Fruit fly (Drosophila melanogaster): ENCODE measurements around the gene CG42371.
A peak's percentile ranks its signal among the peaks of the same experiment; 100 is the strongest.

Gene CG42371

DNA sequence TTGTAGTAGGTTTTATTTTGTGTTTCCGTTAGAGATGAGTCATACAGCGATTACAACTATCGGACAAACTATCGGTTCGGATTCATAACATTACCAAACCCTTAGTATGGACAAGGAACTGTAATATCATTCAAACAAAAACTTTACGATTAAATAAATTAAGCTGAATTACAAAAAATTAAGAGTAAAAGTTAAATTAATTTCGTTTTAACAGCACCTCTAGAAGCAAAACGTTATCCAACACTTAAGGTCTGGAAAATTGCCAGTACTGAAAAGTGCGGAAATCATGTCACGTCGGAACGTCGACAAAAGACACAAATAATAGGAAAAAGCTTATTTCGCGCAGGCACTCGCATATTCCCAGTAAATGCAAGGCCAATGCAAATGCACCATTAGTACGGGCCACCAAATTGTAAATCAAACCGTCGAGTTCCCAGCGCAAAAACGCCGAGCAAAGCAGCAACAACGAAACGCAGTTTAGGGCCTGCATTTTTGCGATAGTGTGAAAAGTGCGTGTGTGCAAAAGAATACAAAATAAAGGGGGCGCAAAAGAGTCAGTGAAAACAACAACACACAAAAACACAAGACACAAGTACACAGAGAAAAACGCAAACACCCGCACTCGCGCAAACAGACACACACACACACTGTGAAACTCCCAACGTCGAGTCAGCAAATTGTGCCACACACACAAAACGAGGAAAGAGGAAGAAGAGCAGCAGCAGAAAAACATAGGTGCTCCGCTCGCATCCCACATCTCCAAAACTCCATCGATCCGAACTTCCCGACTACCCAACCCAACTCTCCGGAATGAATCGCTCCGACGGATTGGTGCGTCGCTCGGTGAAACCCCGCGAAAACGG is 9.4 kb upstream of the CG42371 start, which contains the start of the genes CG15387 and sau (continued):
- no peak for TF ChIP-seq h (optimal IDR thresholded peaks at IDR 0.05)
- peak; percentile 88 for TF ChIP-seq Bgb (GFP tag; IDR thresholded peaks at IDR 0.05; ENCODE audit: partially characterized antibody)
- peak; percentile 65; the same call in 1 of the 2 replicates for TF ChIP-seq toy (GFP tag; IDR thresholded peaks at IDR 0.05)
- TF ChIP-seq Aef1 (GFP tag; IDR thresholded peaks at IDR 0.05): peak; percentile 79
- TF ChIP-seq CG11696 (GFP tag; IDR thresholded peaks at IDR 0.05): no peak
- peak; percentile 71 for TF ChIP-seq pzg (GFP tag; optimal IDR thresholded peaks at IDR 0.05)
- TF ChIP-seq CG30020 (tag; optimal IDR thresholded peaks at IDR 0.05): peak; percentile 80
- TF ChIP-seq bigmax (GFP tag; optimal IDR thresholded peaks at IDR 0.05): no peak
- peak; percentile 89 for TF ChIP-seq CG33213 (GFP tag; optimal IDR thresholded peaks at IDR 0.05)
- peak; percentile 81 for TF ChIP-seq mirr (GFP tag; optimal IDR thresholded peaks at IDR 0.05)
- TF ChIP-seq Nf-YB (GFP tag; optimal IDR thresholded peaks at IDR 0.05): peak; percentile 64
- TF ChIP-seq CG12236 (GFP tag; optimal IDR thresholded peaks at IDR 0.05): peak; percentile 78
- TF ChIP-seq CG2120 (GFP tag; optimal IDR thresholded peaks at IDR 0.05): peak; percentile 96
- TF ChIP-seq CG11398 (GFP tag; optimal IDR thresholded peaks at IDR 0.05): peak; percentile 51
- peak; percentile 82 for TF ChIP-seq Opbp (GFP tag; IDR thresholded peaks at IDR 0.05; ENCODE audit: partially characterized antibody)
- no peak for TF ChIP-seq gcm2 (GFP tag; optimal IDR thresholded peaks at IDR 0.05)
- TF ChIP-seq CG17186 (GFP tag; optimal IDR thresholded peaks at IDR 0.05): peak; percentile 79
- TF ChIP-seq trem (tag; optimal IDR thresholded peaks at IDR 0.05): peak; percentile 91
- peak; percentile 81 for TF ChIP-seq tio (GFP tag; optimal IDR thresholded peaks at IDR 0.05)
- TF ChIP-seq CG17612 (GFP tag; IDR thresholded peaks at IDR 0.05): 0 out of 2 replicates have a peak, but pooled peaks have one; percentile 35
- no peak for TF ChIP-seq Trl (optimal IDR thresholded peaks at IDR 0.05)
- TF ChIP-seq Trl (GFP tag; optimal IDR thresholded peaks at IDR 0.05): peak; percentile 96
- TF ChIP-seq fru (optimal IDR thresholded peaks at IDR 0.05): no peak
- no peak for TF ChIP-seq usp (GFP tag; optimal IDR thresholded peaks at IDR 0.05)
- peak; percentile 69; the same call in 1 of the 2 replicates for TF ChIP-seq Taf1 (GFP tag; IDR thresholded peaks at IDR 0.05)
- peak; percentile 87 for TF ChIP-seq CG10654 (GFP tag; optimal IDR thresholded peaks at IDR 0.05)
- peak; percentile 76 for TF ChIP-seq fd96Cb (tag; optimal IDR thresholded peaks at IDR 0.05)
- no peak for TF ChIP-seq dimm (GFP tag; IDR thresholded peaks at IDR 0.05)
- TF ChIP-seq CG4424 (GFP tag; optimal IDR thresholded peaks at IDR 0.05): peak; percentile 90
- TF ChIP-seq B-H2 (GFP tag; optimal IDR thresholded peaks at IDR 0.05): peak; percentile 94
- peak; percentile 84 for TF ChIP-seq CG3407 (GFP tag; optimal IDR thresholded peaks at IDR 0.05)
- peak; percentile 76 for TF ChIP-seq Asciz (GFP tag; optimal IDR thresholded peaks at IDR 0.05)
- peak; percentile 65 for TF ChIP-seq CG14667 (GFP tag; IDR thresholded peaks at IDR 0.05)
- TF ChIP-seq crp (GFP tag; optimal IDR thresholded peaks at IDR 0.05): peak in 1 of 2 experiments; percentile 59
- TF ChIP-seq HLH3B (GFP tag; IDR thresholded peaks at IDR 0.05): peak; percentile 79
- peak; percentile 79 for TF ChIP-seq CG3163 (GFP tag; optimal IDR thresholded peaks at IDR 0.05)
- TF ChIP-seq dan (GFP tag; IDR thresholded peaks at IDR 0.05): no peak
- peak; percentile 84; the same call in 2 of the 3 replicates for TF ChIP-seq zen2 (GFP tag; IDR thresholded peaks at IDR 0.05; ENCODE audit: partially characterized antibody)
- peak; percentile 87 for TF ChIP-seq CG33557 (GFP tag; optimal IDR thresholded peaks at IDR 0.05)
- peak; percentile 53 for TF ChIP-seq ftz-f1 (GFP tag; optimal IDR thresholded peaks at IDR 0.05)
- peak; percentile 79 for TF ChIP-seq CG4404 (GFP tag; IDR thresholded peaks at IDR 0.05)
- TF ChIP-seq zen (tag; optimal IDR thresholded peaks at IDR 0.05): peak; percentile 83
- peak in 1 of 2 experiments; percentile 51 for TF ChIP-seq Hr78 (GFP tag; optimal IDR thresholded peaks at IDR 0.05)
- peak; percentile 29 for TF ChIP-seq kah (GFP tag; optimal IDR thresholded peaks at IDR 0.05)
- TF ChIP-seq CoRest (tag; optimal IDR thresholded peaks at IDR 0.05): peak; percentile 91
- TF ChIP-seq dm (GFP tag; optimal IDR thresholded peaks at IDR 0.05): peak; percentile 82
- TF ChIP-seq amos (GFP tag; IDR thresholded peaks at IDR 0.05; ENCODE audit: partially characterized antibody): peak; percentile 85
- peak; percentile 49; the same call in 2 of the 3 replicates for TF ChIP-seq CG11560 (tag; IDR thresholded peaks at IDR 0.05)
- TF ChIP-seq CG15269 (tag; optimal IDR thresholded peaks at IDR 0.05): peak; percentile 85

Data from whole organism, embryonic.